Fruit fly (Drosophila melanogaster): ENCODE measurements around the gene CG3437.
A peak's percentile ranks its signal among the peaks of the same experiment; 100 is the strongest.

Gene CG3437

dm6 chr3L:9410754-9411423 is 46.6 kb downstream of the CG3437 start, which contains the start of the genes CG4022 and Cpsf5 (continued):
- TF ChIP-seq scrt (GFP tag; optimal IDR thresholded peaks at IDR 0.05) (peak; percentile 66), Sry-δ (GFP tag; optimal IDR thresholded peaks at IDR 0.05) (peak; percentile 42), Gug (GFP tag; IDR thresholded peaks at IDR 0.05) (peak; percentile 58; the same call in 3 of the 4 replicates), CG8765 (GFP tag; IDR thresholded peaks at IDR 0.05) (peak; percentile 66; the same call in 1 of the 2 replicates), Dref (GFP tag; IDR thresholded peaks at IDR 0.05) (peak; percentile 48), ssp (GFP tag; IDR thresholded peaks at IDR 0.05) (peak; percentile 70), br (optimal IDR thresholded peaks at IDR 0.05) (no peak), luna (GFP tag; optimal IDR thresholded peaks at IDR 0.05) (no peak), CG33213 (GFP tag; optimal IDR thresholded peaks at IDR 0.05) (peak; percentile 52), fd64A (GFP tag; optimal IDR thresholded peaks at IDR 0.05) (no peak), zfh2 (GFP tag; optimal IDR thresholded peaks at IDR 0.05) (peak; percentile 72), klu (GFP tag; IDR thresholded peaks at IDR 0.05) (peak; percentile 77), crol (GFP tag; IDR thresholded peaks at IDR 0.05) (no peak), ase (GFP tag; IDR thresholded peaks at IDR 0.05) (peak; percentile 73; the same call in 2 of the 3 replicates), tio (GFP tag; optimal IDR thresholded peaks at IDR 0.05) (no peak), CG4282 (GFP tag; optimal IDR thresholded peaks at IDR 0.05) (no peak), bbx (GFP tag; IDR thresholded peaks at IDR 0.05; ENCODE audit: partially characterized antibody) (no peak), CG10543 (GFP tag; optimal IDR thresholded peaks at IDR 0.05) (peak; percentile 92), lov (optimal IDR thresholded peaks at IDR 0.05) (no peak), lov (GFP tag; IDR thresholded peaks at IDR 0.05) (peak; percentile 71; the same call in 2 of the 3 replicates), H2.0 (GFP tag; IDR thresholded peaks at IDR 0.05) (peak; percentile 81), Ets65A (GFP tag) (peak; percentile 90), CG4707 (GFP tag; optimal IDR thresholded peaks at IDR 0.05) (peak; percentile 23), onecut (GFP tag; IDR thresholded peaks at IDR 0.05) (peak; percentile 81), twi (tag; optimal IDR thresholded peaks at IDR 0.05) (peak; percentile 83), Pdp1 (GFP tag; optimal IDR thresholded peaks at IDR 0.05) (peak; percentile 70 to 79), rib (GFP tag; IDR thresholded peaks at IDR 0.05) (peak; percentile 89; the same call in 1 of the 2 replicates), CG8281 (tag; optimal IDR thresholded peaks at IDR 0.05) (peak; percentile 36), sc (optimal IDR thresholded peaks at IDR 0.05) (no peak), sc (GFP tag; optimal IDR thresholded peaks at IDR 0.05) (peak; percentile 16), CG9797 (GFP tag; optimal IDR thresholded peaks at IDR 0.05) (peak; percentile 89), CG2202 (tag; optimal IDR thresholded peaks at IDR 0.05) (peak; percentile 69), ranshi (GFP tag; IDR thresholded peaks at IDR 0.05) (peak; percentile 82; the same call in 1 of the 2 replicates), Dll (GFP tag; IDR thresholded peaks at IDR 0.05; ENCODE audit: partially characterized antibody) (peak; percentile 50), CG43689 (GFP tag; IDR thresholded peaks at IDR 0.05) (peak; percentile 71; the same call in 1 of the 2 replicates), CG34224 (GFP tag; IDR thresholded peaks at IDR 0.05; ENCODE audit: partially characterized antibody) (no peak), chn (GFP tag; optimal IDR thresholded peaks at IDR 0.05) (peak; percentile 84), CG18476 (GFP tag; optimal IDR thresholded peaks at IDR 0.05) (peak; percentile 68), CG14667 (GFP tag; IDR thresholded peaks at IDR 0.05) (peak; percentile 68), Sry-β (GFP tag; optimal IDR thresholded peaks at IDR 0.05) (peak; percentile 42), Adf1 (GFP tag; IDR thresholded peaks at IDR 0.05) (peak; percentile 61; the same call in 1 of the 2 replicates), CG8478 (optimal IDR thresholded peaks at IDR 0.05) (no peak), nom (GFP tag; optimal IDR thresholded peaks at IDR 0.05) (peak; percentile 28), Max (GFP tag; optimal IDR thresholded peaks at IDR 0.05) (peak; percentile 86), sens (GFP tag) (peak; percentile 92), CG14965 (GFP tag; optimal IDR thresholded peaks at IDR 0.05; ENCODE audit: borderline replicate concordance) (no peak), ATbp (GFP tag; optimal IDR thresholded peaks at IDR 0.05) (peak; percentile 62), CG31388 (GFP tag; optimal IDR thresholded peaks at IDR 0.05) (peak; percentile 46), nau (GFP tag; optimal IDR thresholded peaks at IDR 0.05) (peak; percentile 36), Fer3 (tag; optimal IDR thresholded peaks at IDR 0.05) (peak; percentile 78), CG16863 (GFP tag; optimal IDR thresholded peaks at IDR 0.05) (peak; percentile 45)
